Fruit fly (Drosophila melanogaster) whole organism, wandering third instar larva: ENCODE data around the gene fabp.

Source experiments
- Abd-B ChIP-seq: fragments of >200 bp; optimal IDR thresholded peaks from 2 replicates; lab custom pipeline; 2017; ENCODE audit warnings: missing biosample characterization, missing genetic modification characterization
- CG32264 ChIP-seq: fragments of 200-800 bp; sonication (Bioruptor generic); optimal IDR thresholded peaks from 2 replicates; lab custom pipeline; 2016; ENCODE audit warnings: missing biosample characterization, missing genetic modification characterization
- CG9705 ChIP-seq: fragments of 200-800 bp; sonication (Bioruptor generic); optimal IDR thresholded peaks from 2 replicates; lab custom pipeline; 2018; ENCODE audit warnings: missing biosample characterization, mild to moderate bottlenecking, missing genetic modification characterization
- CrebA ChIP-seq: fragments of 200-800 bp; sonication (Bioruptor generic); optimal IDR thresholded peaks from 2 replicates; lab custom pipeline; 2016; ENCODE audit warnings: missing biosample characterization, mild to moderate bottlenecking, missing genetic modification characterization, borderline replicate concordance
- Dfd ChIP-seq: fragments of >200 bp; optimal IDR thresholded peaks from 2 replicates; lab custom pipeline; 2017; ENCODE audit warnings: missing biosample characterization, missing genetic modification characterization
- GATAd ChIP-seq: sonication (Bioruptor generic); optimal IDR thresholded peaks from 2 replicates; lab custom pipeline; 2016; ENCODE audit warnings: missing biosample characterization, missing genetic modification characterization
- HLH106 ChIP-seq: fragments of 200-800 bp; optimal IDR thresholded peaks from 3 replicates; lab custom pipeline; 2019; ENCODE audit warnings: missing biosample characterization, mild to moderate bottlenecking, missing genetic modification characterization, moderate library complexity
- Hnf4 ChIP-seq: fragments of 200-800 bp; sonication (Bioruptor generic); optimal IDR thresholded peaks from 2 replicates; lab custom pipeline; 2016; ENCODE audit warnings: missing biosample characterization, mild to moderate bottlenecking, missing genetic modification characterization
- Hr78 ChIP-seq: fragments of >200 bp; optimal IDR thresholded peaks from 2 replicates; lab custom pipeline; 2017; ENCODE audit warnings: missing biosample characterization, missing genetic modification characterization
- Hr83 ChIP-seq: fragments of 200-300 bp; sonication (Bioruptor generic); optimal IDR thresholded peaks from 2 replicates; lab custom pipeline; 2016; ENCODE audit warnings: missing biosample characterization, mild to moderate bottlenecking, missing genetic modification characterization, moderate library complexity; ENCODE audit not compliant: poor library complexity, severe bottlenecking
- Jra ChIP-seq: sonication (Bioruptor generic); optimal IDR thresholded peaks from 2 replicates; lab custom pipeline; 2016; ENCODE audit warnings: missing biosample characterization, missing genetic modification characterization
- Myc ChIP-seq: fragments of >200 bp; optimal IDR thresholded peaks from 2 replicates; lab custom pipeline; 2017
- N ChIP-seq: fragments of >200 bp; optimal IDR thresholded peaks from 2 replicates; lab custom pipeline; 2018; ENCODE audit warnings: missing biosample characterization, missing external identifiers, missing genetic modification characterization
- OdsH ChIP-seq: fragments of 200-800 bp; sonication (Bioruptor generic); optimal IDR thresholded peaks from 2 replicates; lab custom pipeline; 2016; ENCODE audit warnings: missing biosample characterization, mild to moderate bottlenecking, missing genetic modification characterization
- Rel ChIP-seq, 2 experiments: fragments of 200-800 bp; sonication (Bioruptor generic) in 1 of 2; optimal IDR thresholded peaks; 2 replicates in 1 of 2; 3 replicates in 1 of 2; lab custom pipeline; 2016 to 2019; ENCODE audit warnings: mild to moderate bottlenecking in 2 of 2, missing biosample characterization in 2 of 2, missing genetic modification characterization in 2 of 2, moderate library complexity in 1 of 2
- Sp1 ChIP-seq: fragments of 200-800 bp; sonication (Bioruptor generic); optimal IDR thresholded peaks from 3 replicates; lab custom pipeline; 2019; ENCODE audit warnings: missing biosample characterization, mild to moderate bottlenecking, missing genetic modification characterization, moderate library complexity
- Vsx2 ChIP-seq: fragments of 200-300, 225-300 bp; sonication (Bioruptor generic); optimal IDR thresholded peaks from 2 replicates; lab custom pipeline; 2018; ENCODE audit warnings: missing biosample characterization, missing genetic modification characterization; ENCODE audit not compliant: partially characterized antibody
- br ChIP-seq: fragments of 200-800 bp; sonication (Bioruptor generic); optimal IDR thresholded peaks from 2 replicates; lab custom pipeline; 2016; ENCODE audit warnings: missing biosample characterization, missing genetic modification characterization
- brk ChIP-seq: fragments of 200-800 bp; sonication (Bioruptor generic); optimal IDR thresholded peaks from 2 replicates; lab custom pipeline; 2016; ENCODE audit warnings: missing biosample characterization, mild to moderate bottlenecking, missing genetic modification characterization
- dl ChIP-seq, 2 experiments: fragments of 175-275, 200-275 bp in 1 of 2; fragments of 200-275 bp in 1 of 2; sonication (Bioruptor generic); optimal IDR thresholded peaks; lab custom pipeline; 2018; ENCODE audit warnings: mild to moderate bottlenecking in 2 of 2, missing biosample characterization in 2 of 2, missing genetic modification characterization in 2 of 2, moderate library complexity in 2 of 2; ENCODE audit not compliant: partially characterized antibody in 2 of 2, insufficient read depth in 1 of 2
- dmrt93B ChIP-seq: fragments of 200-800 bp; sonication (Bioruptor generic); optimal IDR thresholded peaks from 2 replicates; lab custom pipeline; 2018; ENCODE audit warnings: missing biosample characterization, mild to moderate bottlenecking, missing genetic modification characterization
- dsf ChIP-seq: sonication (Bioruptor generic); optimal IDR thresholded peaks from 2 replicates; lab custom pipeline; 2016; ENCODE audit warnings: missing biosample characterization, missing genetic modification characterization, borderline replicate concordance
- ey ChIP-seq: fragments of 200-800 bp; sonication (Bioruptor generic); optimal IDR thresholded peaks from 2 replicates; lab custom pipeline; 2016; ENCODE audit warnings: missing biosample characterization, missing genetic modification characterization
- foxo ChIP-seq, 2 experiments: fragments of 200-800 bp; sonication (Bioruptor generic); optimal IDR thresholded peaks; 2 replicates in 1 of 2; 3 replicates in 1 of 2; lab custom pipeline; 2016 to 2017; ENCODE audit warnings: missing biosample characterization in 2 of 2, missing genetic modification characterization in 2 of 2
- fru ChIP-seq: fragments of 200-800 bp; sonication (Bioruptor generic); optimal IDR thresholded peaks from 3 replicates; lab custom pipeline; 2016; ENCODE audit warnings: missing biosample characterization, mild to moderate bottlenecking, missing genetic modification characterization
- h ChIP-seq: fragments of 200-800 bp; sonication (Bioruptor generic); optimal IDR thresholded peaks from 3 replicates; lab custom pipeline; 2016; ENCODE audit warnings: missing biosample characterization, mild to moderate bottlenecking, missing genetic modification characterization
- jim ChIP-seq: fragments of 175-275, 200-325 bp; sonication (Bioruptor generic); optimal IDR thresholded peaks from 2 replicates; lab custom pipeline; 2016; ENCODE audit warnings: missing biosample characterization, mild to moderate bottlenecking, missing genetic modification characterization
- lola ChIP-seq: fragments of >200 bp; optimal IDR thresholded peaks from 2 replicates; lab custom pipeline; 2017; ENCODE audit warnings: missing biosample characterization, missing genetic modification characterization
- pan ChIP-seq: fragments of >200 bp; optimal IDR thresholded peaks from 2 replicates; lab custom pipeline; 2017
- psq ChIP-seq: fragments of 200-800 bp; sonication (Bioruptor generic); optimal IDR thresholded peaks from 3 replicates; lab custom pipeline; 2017; ENCODE audit warnings: missing biosample characterization, mild to moderate bottlenecking, missing genetic modification characterization, moderate library complexity
- rgr ChIP-seq: fragments of 200-800 bp; sonication (Bioruptor generic); optimal IDR thresholded peaks from 3 replicates; lab custom pipeline; 2016; ENCODE audit warnings: missing biosample characterization, mild to moderate bottlenecking, missing genetic modification characterization
- sage ChIP-seq: fragments of 200-800 bp; sonication (Bioruptor generic); optimal IDR thresholded peaks from 2 replicates; lab custom pipeline; 2016; ENCODE audit warnings: missing biosample characterization, mild to moderate bottlenecking, missing genetic modification characterization
- sv ChIP-seq: fragments of 200-800 bp; sonication (Bioruptor generic); optimal IDR thresholded peaks from 3 replicates; lab custom pipeline; 2016; ENCODE audit warnings: missing biosample characterization, missing genetic modification characterization
- usp ChIP-seq: fragments of >200 bp; optimal IDR thresholded peaks from 2 replicates; lab custom pipeline; 2017; ENCODE audit warnings: missing biosample characterization, missing genetic modification characterization
- woc ChIP-seq: sonication (Bioruptor generic); optimal IDR thresholded peaks from 2 replicates; lab custom pipeline; 2016; ENCODE audit warnings: missing biosample characterization, mild to moderate bottlenecking, missing genetic modification characterization

The fabp gene

DNA sequence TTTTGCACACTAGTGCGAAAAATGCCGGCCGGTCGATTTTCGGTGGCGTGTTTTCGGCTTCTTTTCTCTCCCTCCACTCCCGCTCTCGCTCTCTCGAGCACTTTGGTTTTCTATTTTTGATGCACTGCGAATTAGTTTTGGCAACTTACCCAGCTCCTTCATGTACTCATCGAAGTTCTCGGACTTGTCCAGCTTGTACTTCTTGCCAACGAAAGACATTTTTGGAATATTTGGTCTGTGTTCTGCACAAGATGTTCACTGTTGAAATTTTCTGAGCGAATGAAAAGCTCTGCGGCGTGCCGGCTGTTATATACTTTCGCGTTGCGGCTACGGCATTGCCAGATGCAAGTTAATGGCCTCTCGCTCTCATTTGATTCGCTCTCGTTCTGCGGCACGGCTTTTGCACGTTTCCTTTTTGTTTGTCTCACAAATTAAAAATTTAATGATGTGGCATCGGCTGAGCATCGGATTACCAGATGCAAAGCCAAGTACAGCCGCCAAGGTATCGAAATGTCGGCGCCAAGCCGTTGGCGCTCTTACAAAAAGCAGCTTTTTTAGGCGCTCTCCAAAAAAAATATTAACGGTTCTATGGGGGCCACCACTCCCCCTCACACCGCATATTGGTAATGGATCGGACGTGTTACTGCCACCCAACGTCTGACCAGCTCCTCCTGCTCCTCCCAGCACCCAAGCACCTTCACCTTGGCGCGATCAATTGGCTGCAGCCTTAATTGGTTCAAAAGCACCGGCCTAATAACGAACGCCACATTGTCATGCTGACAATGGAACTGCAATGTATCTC lies at the start of gene fabp, which contains the start of gene sea:
Gene fabp, minus strand, starts transcription at position 286 of the 802 bp plus-strand sequence.
Gene sea, minus strand, starts transcription at position 286 of the 802 bp plus-strand sequence.
- TF ChIP-seq Abd-B (no peak), Hnf4 (peak; percentile 56), fru (GFP tag; lab: Kevin White, UChicago) (peak; percentile 67), lola (GFP tag; lab: Kevin White, UChicago) (no peak), N (GFP tag; lab: Kevin White, UChicago) (no peak), CrebA (GFP tag; lab: Kevin White, UChicago) (peak; percentile 94), br (GFP tag; lab: Kevin White, UChicago) (peak; percentile 35), ey (peak; percentile 32), h (GFP tag; lab: Kevin White, UChicago) (peak; percentile 52), Hr83 (peak; percentile 59), OdsH (GFP tag; lab: Kevin White, UChicago) (peak; percentile 58), Sp1 (GFP tag; lab: Kevin White, UChicago) (peak; percentile 67), psq (peak; percentile 37), rgr (GFP tag; lab: Kevin White, UChicago) (peak; percentile 50), sv (GFP tag; lab: Kevin White, UChicago) (no peak), Rel (GFP tag; optimal IDR thresholded peaks at IDR 0.05; lab: Kevin White, UChicago) (no peak), Rel (tag; optimal IDR thresholded peaks at IDR 0.05; lab: Kevin White, UChicago) (peak; percentile 35), foxo (GFP tag; optimal IDR thresholded peaks at IDR 0.05; lab: Kevin White, UChicago) (peak in 1 of 2 experiments; percentile 50), HLH106 (peak; percentile 50)

DNA sequence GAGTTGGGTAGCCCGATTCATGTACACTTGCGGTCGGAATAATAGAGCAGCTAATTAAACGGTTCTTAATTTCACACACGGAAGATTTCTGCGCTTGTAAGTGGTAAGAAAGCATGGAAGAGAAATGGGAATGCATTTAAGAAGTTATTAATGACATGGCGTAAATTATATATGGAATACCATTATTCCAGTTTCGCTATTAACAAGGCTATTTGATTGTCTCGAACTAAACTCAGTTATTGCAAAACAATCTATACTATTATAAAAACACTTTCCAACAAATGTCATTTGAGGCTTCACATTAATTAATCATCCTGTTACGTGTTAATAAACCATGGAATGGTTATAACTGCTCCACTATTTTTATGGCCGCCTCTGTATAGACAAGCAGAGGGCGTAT lies 49.4 kb upstream of the fabp start:
- TF ChIP-seq brk (GFP tag; lab: Kevin White, UChicago): no peak
- TF ChIP-seq CG32264: no peak
- TF ChIP-seq sv (GFP tag; lab: Kevin White, UChicago): no peak
- no peak for TF ChIP-seq OdsH (GFP tag; lab: Kevin White, UChicago)
- no peak for TF ChIP-seq rgr (GFP tag; lab: Kevin White, UChicago)
- TF ChIP-seq GATAd: no peak
- TF ChIP-seq foxo (GFP tag; optimal IDR thresholded peaks at IDR 0.05; lab: Kevin White, UChicago): no peak
- no peak for TF ChIP-seq br (GFP tag; lab: Kevin White, UChicago)
- TF ChIP-seq CrebA (GFP tag; lab: Kevin White, UChicago): no peak
- no peak for TF ChIP-seq Hr83
- TF ChIP-seq dsf (GFP tag; lab: Kevin White, UChicago): no peak
- TF ChIP-seq lola (GFP tag; lab: Kevin White, UChicago): no peak
- TF ChIP-seq Rel (GFP tag; optimal IDR thresholded peaks at IDR 0.05; lab: Kevin White, UChicago): no peak
- TF ChIP-seq Rel (tag; optimal IDR thresholded peaks at IDR 0.05; lab: Kevin White, UChicago): no peak
- TF ChIP-seq h (GFP tag; lab: Kevin White, UChicago): no peak
- TF ChIP-seq jim: no peak
- no peak for TF ChIP-seq Hnf4
- TF ChIP-seq Vsx2 (GFP tag; lab: Kevin White, UChicago): no peak
- no peak for TF ChIP-seq ey
- no peak for TF ChIP-seq woc (GFP tag; lab: Kevin White, UChicago)
- no peak for TF ChIP-seq dmrt93B (GFP tag; lab: Kevin White, UChicago)

DNA sequence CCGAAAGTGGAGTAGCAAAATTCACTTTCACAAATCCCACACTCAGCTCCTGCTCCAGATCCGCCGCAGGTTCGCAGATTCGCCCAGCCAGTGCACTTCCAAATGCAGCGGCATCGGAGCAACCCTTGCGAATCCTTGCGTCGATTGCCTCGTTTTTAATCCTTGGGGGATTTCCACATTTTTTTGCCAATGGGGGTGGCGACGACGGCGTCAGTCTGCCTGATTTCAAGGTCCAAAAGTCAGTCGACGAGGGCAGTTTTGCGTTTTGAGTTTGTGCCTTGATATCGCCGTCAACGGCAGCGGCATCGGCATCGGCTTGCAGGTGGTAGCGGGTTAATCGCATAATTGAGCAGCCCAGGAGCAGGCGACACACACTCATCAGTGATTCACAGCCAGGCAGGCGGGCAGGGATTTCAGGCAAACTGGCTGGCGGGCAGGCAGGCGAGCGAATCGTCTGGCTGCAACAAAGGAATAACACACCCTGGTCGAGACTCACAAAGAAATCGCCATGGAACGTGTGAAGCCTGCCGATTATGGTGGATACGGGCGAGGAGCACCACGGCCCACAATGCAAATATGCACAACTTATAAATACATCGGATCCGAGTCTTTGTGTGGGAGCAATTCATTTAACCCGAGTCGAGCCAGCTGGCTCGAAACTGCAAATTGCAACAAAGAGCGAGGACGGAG lies 48.7 kb upstream of the fabp start:
- TF ChIP-seq Rel (GFP tag; optimal IDR thresholded peaks at IDR 0.05; lab: Kevin White, UChicago) (no peak), Rel (tag; optimal IDR thresholded peaks at IDR 0.05; lab: Kevin White, UChicago) (peak; percentile 22), fru (GFP tag; lab: Kevin White, UChicago) (no peak)

DNA sequence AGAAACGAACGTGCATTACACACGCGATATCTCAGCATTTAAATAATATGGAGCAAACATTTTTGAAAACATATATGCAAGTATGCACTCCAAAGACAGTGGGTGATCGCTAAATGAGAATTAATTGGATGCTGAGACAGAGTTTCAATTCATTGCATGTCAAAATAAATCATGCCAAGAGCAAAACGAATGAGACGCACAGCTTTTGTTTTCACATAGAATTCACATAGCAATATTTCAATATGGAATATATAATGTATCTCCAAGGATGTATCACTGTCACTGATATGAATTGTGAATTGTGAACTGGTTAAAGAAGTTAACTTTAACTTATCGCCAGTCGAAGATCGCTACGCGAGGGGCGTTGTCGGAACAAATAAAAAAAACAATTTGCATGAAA lies 47.7 kb upstream of the fabp start:
- TF ChIP-seq N (GFP tag; lab: Kevin White, UChicago) (no peak), sage (GFP tag; lab: Kevin White, UChicago) (no peak), psq (peak; percentile 23), Hr78 (GFP tag; lab: Kevin White, UChicago) (no peak), Hnf4 (peak; percentile 59), rgr (GFP tag; lab: Kevin White, UChicago) (peak; percentile 58), Hr83 (no peak), CrebA (GFP tag; lab: Kevin White, UChicago) (no peak), Dfd (GFP tag; lab: Kevin White, UChicago) (no peak), woc (GFP tag; lab: Kevin White, UChicago) (peak; percentile 29), Abd-B (no peak), Rel (GFP tag; optimal IDR thresholded peaks at IDR 0.05; lab: Kevin White, UChicago) (no peak), Rel (tag; optimal IDR thresholded peaks at IDR 0.05; lab: Kevin White, UChicago) (peak; percentile 21), dl (GFP tag; optimal IDR thresholded peaks at IDR 0.05; lab: Kevin White, UChicago; ENCODE audit: insufficient read depth in 1 of 2, partially characterized antibody in 2 of 2) (no peak), CG9705 (GFP tag; lab: Kevin White, UChicago) (peak; percentile 26), GATAd (no peak), HLH106 (peak; percentile 69), Myc (lab: Kevin White, UChicago) (no peak), jim (no peak), sv (GFP tag; lab: Kevin White, UChicago) (no peak), Jra (GFP tag; lab: Kevin White, UChicago) (no peak), brk (GFP tag; lab: Kevin White, UChicago) (no peak), h (GFP tag; lab: Kevin White, UChicago) (peak; percentile 75), dmrt93B (GFP tag; lab: Kevin White, UChicago) (no peak), CG32264 (peak; percentile 33), dsf (GFP tag; lab: Kevin White, UChicago) (no peak), foxo (GFP tag; optimal IDR thresholded peaks at IDR 0.05; lab: Kevin White, UChicago) (peak in 1 of 2 experiments; percentile 44), usp (no peak), pan (lab: Kevin White, UChicago) (no peak), Sp1 (GFP tag; lab: Kevin White, UChicago) (peak; percentile 40)
